Worm (Caenorhabditis elegans): ENCODE data around the gene Y39A1A.17.

DNA sequence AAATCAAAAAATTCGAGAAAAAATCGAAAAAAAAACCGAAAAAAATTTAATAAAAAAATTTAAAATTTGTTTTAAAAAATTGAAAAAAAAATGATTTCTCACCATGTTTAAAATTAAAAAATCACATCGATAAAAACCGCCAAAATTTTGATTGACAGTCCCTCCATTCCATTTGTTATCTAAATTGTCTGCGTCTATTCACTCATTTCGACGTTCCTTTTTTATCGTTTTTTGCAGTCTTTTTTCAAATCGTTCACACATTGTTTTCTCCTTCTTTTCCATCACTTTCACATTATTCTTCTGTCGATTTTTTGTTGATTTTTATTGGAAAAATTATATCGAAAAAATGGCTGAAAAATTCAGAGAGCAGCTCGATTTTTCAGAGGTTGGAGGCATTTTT, 34.9 kb downstream of the Y39A1A.17 start:
- no peak for TF ChIP-seq him-1 (tag; optimal IDR thresholded peaks at IDR 0.05)
- TF ChIP-seq dao-5 (tag; optimal IDR thresholded peaks at IDR 0.05) = no peak

All from whole organism, L4/young adult.